Fruit fly (Drosophila melanogaster) whole organism, pupa: ENCODE results near the gene Sxl.

ENCODE experiments used
- CG10348 ChIP-seq: fragments of 200-800 bp; sonication (Bioruptor generic); IDR thresholded peaks from 2 replicates; pipeline ENCODE4 v1.3.6; 2022; ENCODE audit warnings: missing biosample characterization, missing genetic modification characterization
- CG12605 ChIP-seq: fragments of 200-800 bp; sonication (Bioruptor generic); IDR thresholded peaks from 2 replicates; pipeline ENCODE4 v1.3.6; 2022; ENCODE audit warnings: missing biosample characterization, missing genetic modification characterization
- CG13204 ChIP-seq: fragments of 200-800 bp; sonication (Bioruptor generic); optimal IDR thresholded peaks from 2 replicates; lab custom pipeline; 2018; ENCODE audit warnings: missing biosample characterization, mild to moderate bottlenecking, missing genetic modification characterization, moderate library complexity
- CG14655 ChIP-seq: fragments of 200-800 bp; sonication (Bioruptor generic); optimal IDR thresholded peaks from 3 replicates; lab custom pipeline; 2017; ENCODE audit warnings: mild to moderate bottlenecking, missing biosample characterization, missing genetic modification reagents, missing genetic modification characterization
- CG15710 ChIP-seq: fragments of 200-800 bp; sonication (Bioruptor generic); optimal IDR thresholded peaks from 2 replicates; lab custom pipeline; 2018; ENCODE audit warnings: missing biosample characterization, mild to moderate bottlenecking, missing genetic modification characterization, moderate library complexity
- CG17806 ChIP-seq: fragments of 200-800 bp; sonication (Bioruptor generic); optimal IDR thresholded peaks from 2 replicates; lab custom pipeline; 2018; ENCODE audit warnings: missing biosample characterization, mild to moderate bottlenecking, missing genetic modification characterization, moderate library complexity
- CG32121 ChIP-seq: fragments of 200-800 bp; sonication (Bioruptor generic); IDR thresholded peaks from 2 replicates; pipeline ENCODE4 v1.3.6; 2022; ENCODE audit warnings: missing biosample characterization, missing genetic modification characterization
- CG34367 ChIP-seq: fragments of 200-800 bp; sonication (Bioruptor generic); optimal IDR thresholded peaks from 2 replicates; lab custom pipeline; 2018; ENCODE audit warnings: missing biosample characterization, mild to moderate bottlenecking, missing genetic modification characterization
- CG4496 ChIP-seq: fragments of 200-800 bp; sonication (Bioruptor generic); IDR thresholded peaks from 3 replicates; pipeline ENCODE4 v1.3.6; 2022; ENCODE audit warnings: missing biosample characterization, missing genetic modification characterization
- CG8159 ChIP-seq: fragments of 200-800 bp; sonication (Bioruptor generic); optimal IDR thresholded peaks from 3 replicates; lab custom pipeline; 2018; ENCODE audit warnings: missing biosample characterization, mild to moderate bottlenecking, missing genetic modification characterization, moderate library complexity
- CG8301 ChIP-seq: fragments of 200-800 bp; sonication (Bioruptor generic); optimal IDR thresholded peaks from 2 replicates; lab custom pipeline; 2018; ENCODE audit warnings: missing biosample characterization, mild to moderate bottlenecking, missing genetic modification characterization
- CG9948 ChIP-seq: fragments of 200-800 bp; sonication (Bioruptor generic); optimal IDR thresholded peaks from 2 replicates; lab custom pipeline; 2018; ENCODE audit warnings: missing biosample characterization, mild to moderate bottlenecking, missing genetic modification characterization, moderate library complexity
- D1 ChIP-seq: fragments of 200-800 bp; sonication (Bioruptor generic); optimal IDR thresholded peaks from 2 replicates; lab custom pipeline; 2018; ENCODE audit warnings: missing biosample characterization, mild to moderate bottlenecking, missing genetic modification characterization, moderate library complexity
- EcR ChIP-seq: fragments of 200-800 bp; sonication (Bioruptor generic); optimal IDR thresholded peaks from 3 replicates; lab custom pipeline; 2019; ENCODE audit warnings: missing biosample characterization, missing genetic modification characterization, mild to moderate bottlenecking, moderate library complexity, missing genetic modification reagents
- Ets98B ChIP-seq: fragments of 200-800 bp; sonication (Bioruptor generic); IDR thresholded peaks from 2 replicates; pipeline ENCODE4 v1.3.6; 2022; ENCODE audit warnings: missing biosample characterization, missing genetic modification characterization
- Pif1A ChIP-seq: fragments of 200-800 bp; sonication (Bioruptor generic); optimal IDR thresholded peaks from 3 replicates; lab custom pipeline; 2016; ENCODE audit warnings: missing biosample characterization, missing genetic modification characterization
- Pif1B ChIP-seq: fragments of 200-800 bp; sonication (Bioruptor generic); optimal IDR thresholded peaks from 3 replicates; lab custom pipeline; 2016; ENCODE audit warnings: missing biosample characterization, missing genetic modification characterization
- Snoo ChIP-seq: fragments of 200-800 bp; sonication (Bioruptor generic); optimal IDR thresholded peaks from 3 replicates; lab custom pipeline; 2017; ENCODE audit warnings: missing biosample characterization, mild to moderate bottlenecking, missing genetic modification characterization, inconsistent platforms
- fd96Ca ChIP-seq: fragments of 200-800 bp; sonication (Bioruptor generic); IDR thresholded peaks from 3 replicates; pipeline ENCODE4 v1.3.6; 2022; ENCODE audit warnings: missing biosample characterization, missing genetic modification characterization
- gl ChIP-seq: fragments of 200-800 bp; sonication (Bioruptor generic); optimal IDR thresholded peaks from 2 replicates; lab custom pipeline; 2018; ENCODE audit warnings: missing biosample characterization, mild to moderate bottlenecking, missing genetic modification characterization
- rn ChIP-seq: fragments of 200-800 bp; sonication (Bioruptor generic); IDR thresholded peaks from 2 replicates; pipeline ENCODE4 v1.3.6; 2022; ENCODE audit warnings: missing biosample characterization, missing genetic modification characterization

Gene Sxl

dm6 chrX:7110890-7111289 is 13.0 kb upstream of the Sxl start:
- TF ChIP-seq Snoo: no peak
- no peak for TF ChIP-seq CG9948 (tag; lab: Kevin White, UChicago)
- no peak for TF ChIP-seq D1 (tag; lab: Kevin White, UChicago)
- TF ChIP-seq Ets98B: no peak
- TF ChIP-seq CG15710 (tag; lab: Kevin White, UChicago): no peak
- TF ChIP-seq CG4496 (GFP tag; lab: Robert Waterston, UW): no peak
- no peak for TF ChIP-seq EcR (GFP tag; lab: Kevin White, UChicago)
- TF ChIP-seq CG14655 (GFP tag; lab: Kevin White, UChicago): no peak
- no peak for TF ChIP-seq CG10348 (GFP tag; lab: Robert Waterston, UW)
- no peak for TF ChIP-seq Pif1B (GFP tag; lab: Kevin White, UChicago)
- TF ChIP-seq CG32121 (GFP tag; lab: Robert Waterston, UW): no peak
- TF ChIP-seq CG13204 (GFP tag; lab: Kevin White, UChicago): no peak
- no peak for TF ChIP-seq CG17806 (tag; lab: Kevin White, UChicago)
- no peak for TF ChIP-seq CG8159
- TF ChIP-seq rn (GFP tag; lab: Robert Waterston, UW): no peak
- no peak for TF ChIP-seq gl (tag; lab: Kevin White, UChicago)
- TF ChIP-seq CG8301 (tag; lab: Kevin White, UChicago): no peak
- TF ChIP-seq Pif1A: no peak

DNA sequence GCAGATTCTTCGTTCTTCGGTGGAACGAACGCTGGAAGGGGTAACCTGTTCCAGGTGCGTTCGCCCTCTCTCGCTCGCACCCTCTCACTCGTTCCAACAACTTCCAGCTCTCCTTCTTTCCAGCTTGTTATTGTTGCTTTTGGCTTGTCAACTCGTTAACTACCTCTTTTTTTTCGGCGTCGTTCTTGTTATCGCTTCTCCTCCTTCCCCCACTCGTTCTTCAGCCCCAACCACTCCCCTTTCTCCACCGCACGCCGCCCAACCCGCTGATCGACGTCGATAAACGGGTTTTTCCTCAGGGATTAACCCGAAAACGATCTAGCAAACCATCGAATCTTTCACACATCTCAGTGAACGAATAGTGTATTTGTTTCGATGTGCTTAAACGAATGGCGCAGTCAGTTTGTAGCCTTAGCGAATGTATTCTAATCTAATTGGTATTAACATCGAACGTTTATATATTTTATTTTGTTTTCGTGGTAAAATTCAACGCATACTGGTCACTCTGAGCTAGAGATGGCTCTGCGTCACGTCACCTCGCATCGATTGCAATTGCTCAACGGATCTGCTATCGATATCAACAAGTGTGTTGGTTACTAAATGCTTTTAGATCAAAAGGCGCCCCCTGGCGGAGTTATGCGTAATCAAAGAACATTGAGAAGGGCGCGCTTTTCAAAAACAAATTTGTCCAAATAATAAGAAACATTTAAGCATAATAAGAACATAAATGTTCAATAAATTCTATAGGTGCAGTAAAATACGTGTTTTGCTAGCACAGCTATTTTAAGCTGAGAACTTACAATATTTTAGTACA is 12.1 kb upstream of the Sxl start, which contains the start of gene fz4:
TSS of gene fz4 (minus strand) at position 529 of the 814 bp plus-strand sequence.
- no peak for TF ChIP-seq D1 (tag; lab: Kevin White, UChicago)
- peak; percentile 27; the same call in 1 of the 2 replicates for TF ChIP-seq Ets98B
- TF ChIP-seq EcR (GFP tag; lab: Kevin White, UChicago): peak; percentile 70
- no peak for TF ChIP-seq gl (tag; lab: Kevin White, UChicago)
- TF ChIP-seq Pif1B (GFP tag; lab: Kevin White, UChicago): no peak
- TF ChIP-seq CG13204 (GFP tag; lab: Kevin White, UChicago): peak; percentile 11
- no peak for TF ChIP-seq CG10348 (GFP tag; lab: Robert Waterston, UW)
- TF ChIP-seq CG4496 (GFP tag; lab: Robert Waterston, UW): 0 out of 3 replicates have a peak, but pooled peaks have one; percentile 12

DNA sequence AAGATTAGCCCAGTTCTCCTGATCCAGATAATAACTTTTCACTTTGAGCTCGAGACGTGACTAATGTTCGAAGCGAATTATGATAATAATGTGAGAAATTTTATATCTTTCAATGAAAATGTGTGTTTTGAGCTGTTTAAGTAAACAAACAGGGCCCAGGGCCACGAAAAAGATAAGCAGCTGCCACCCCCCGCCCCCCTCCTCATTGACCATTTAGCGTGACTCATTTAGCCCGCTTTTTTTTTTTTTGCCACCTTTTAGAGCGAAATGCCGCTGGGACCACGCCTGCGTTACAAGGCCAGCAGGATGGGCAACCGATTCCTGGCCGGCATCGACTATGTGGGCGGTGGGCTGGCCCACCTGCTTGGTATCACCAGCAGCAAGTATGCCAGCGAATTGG is 7.7 kb upstream of the Sxl start:
- no peak for TF ChIP-seq CG4496 (GFP tag; lab: Robert Waterston, UW)
- no peak for TF ChIP-seq CG14655 (GFP tag; lab: Kevin White, UChicago)
- TF ChIP-seq CG8301 (tag; lab: Kevin White, UChicago): no peak
- no peak for TF ChIP-seq CG34367
- no peak for TF ChIP-seq rn (GFP tag; lab: Robert Waterston, UW)

DNA sequence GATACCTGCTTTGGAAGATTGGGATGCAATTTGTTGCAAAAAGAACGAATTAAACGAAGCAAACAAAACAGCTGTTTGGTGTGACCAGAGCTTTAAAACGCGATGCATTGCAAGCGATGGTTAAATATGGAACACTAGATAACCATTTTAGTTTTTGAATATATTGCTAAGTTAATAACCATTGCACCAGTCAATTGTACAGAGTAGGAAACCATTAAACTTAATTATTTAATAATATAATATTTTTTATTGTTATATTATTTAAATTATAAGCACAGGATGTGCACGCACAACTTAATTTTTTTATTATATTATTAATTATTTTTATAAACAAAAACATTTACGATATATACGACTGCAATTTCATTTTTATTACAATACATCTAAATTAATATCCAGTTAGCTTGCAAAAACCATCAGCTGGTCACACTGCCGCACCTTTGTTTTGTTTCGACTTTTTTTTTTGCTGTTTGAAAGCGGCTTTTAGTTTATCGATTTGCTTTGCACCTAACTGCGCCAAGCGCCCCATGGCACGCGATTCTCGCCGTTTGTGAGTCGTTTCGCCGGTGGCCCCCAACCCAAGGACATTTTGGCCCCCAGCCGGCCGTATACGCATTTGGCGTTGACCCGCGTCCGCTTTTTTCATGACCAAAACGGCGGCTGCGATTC is 6.7 kb upstream of the Sxl start, which contains the start of the genes CG4617 and CG8300:
TSS of gene CG4617 (minus strand) at position 92 of the 669 bp plus-strand sequence.
TSS of gene CG8300 (plus strand) at position 486 of the 669 bp plus-strand sequence.
- TF ChIP-seq CG10348 (GFP tag; lab: Robert Waterston, UW) (no peak), Pif1A (no peak), CG34367 (no peak), rn (GFP tag; lab: Robert Waterston, UW) (no peak), Snoo (peak; percentile 9), Pif1B (GFP tag; lab: Kevin White, UChicago) (no peak), EcR (GFP tag; lab: Kevin White, UChicago) (no peak), CG17806 (tag; lab: Kevin White, UChicago) (no peak), CG9948 (tag; lab: Kevin White, UChicago) (no peak), D1 (tag; lab: Kevin White, UChicago) (no peak), CG4496 (GFP tag; lab: Robert Waterston, UW) (no peak), CG8159 (peak; percentile 30), CG13204 (GFP tag; lab: Kevin White, UChicago) (no peak), CG14655 (GFP tag; lab: Kevin White, UChicago) (no peak), CG8301 (tag; lab: Kevin White, UChicago) (no peak), CG12605 (GFP tag; lab: Robert Waterston, UW) (no peak), Ets98B (no peak), CG32121 (GFP tag; lab: Robert Waterston, UW) (no peak), gl (tag; lab: Kevin White, UChicago) (no peak), CG15710 (tag; lab: Kevin White, UChicago) (peak; percentile 27), fd96Ca (GFP tag; lab: Robert Waterston, UW) (no peak)

dm6 chrX:7102013-7102520 is 4.2 kb upstream of the Sxl start, which contains the start of gene CG4615:
CG4615 (minus strand) TSS chrX:7102300.
- TF ChIP-seq fd96Ca (GFP tag; lab: Robert Waterston, UW) (peak; percentile 8; the same call in 1 of the 3 replicates), CG17806 (tag; lab: Kevin White, UChicago) (no peak), CG4496 (GFP tag; lab: Robert Waterston, UW) (peak; percentile 56; the same call in 2 of the 3 replicates), rn (GFP tag; lab: Robert Waterston, UW) (no peak), EcR (GFP tag; lab: Kevin White, UChicago) (no peak), Pif1A (no peak), CG15710 (tag; lab: Kevin White, UChicago) (no peak)
